Worm (Caenorhabditis elegans) whole organism, late embryonic: ENCODE data around the gene srsx-35.

Experiments
- C08G9.2 ChIP-seq: sonication (generic microtip); optimal IDR thresholded peaks from 2 replicates; lab custom pipeline; 2016; ENCODE audit warnings: mild to moderate bottlenecking, missing genetic modification characterization, moderate library complexity, missing compliant biosample characterization
- K02D7.2 ChIP-seq: sonication (generic microtip); optimal IDR thresholded peaks from 2 replicates; lab custom pipeline; 2017; ENCODE audit warnings: mild to moderate bottlenecking, missing genetic modification characterization, missing compliant biosample characterization
- T23F11.4 ChIP-seq: fragments of 200-800 bp; sonication (Bioruptor generic); optimal IDR thresholded peaks from 2 replicates; lab custom pipeline; 2018; ENCODE audit warnings: mild to moderate bottlenecking, missing genetic modification characterization, missing compliant biosample characterization
- ceh-18 ChIP-seq: sonication (generic microtip); optimal IDR thresholded peaks from 2 replicates; lab custom pipeline; 2016; ENCODE audit warnings: missing genetic modification characterization, missing compliant biosample characterization
- ceh-19 ChIP-seq: fragments of 200-800 bp; sonication (Bioruptor generic); optimal IDR thresholded peaks from 2 replicates; lab custom pipeline; 2018; ENCODE audit warnings: mild to moderate bottlenecking, missing genetic modification characterization, missing compliant biosample characterization
- ceh-22 ChIP-seq: sonication (generic microtip); optimal IDR thresholded peaks from 2 replicates; lab custom pipeline; 2017; ENCODE audit warnings: missing biosample characterization, missing genetic modification characterization
- ceh-30 ChIP-seq: fragments of 150-350 bp; optimal IDR thresholded peaks from 2 replicates; lab custom pipeline; 2014; ENCODE audit warnings: missing biosample characterization, missing genetic modification characterization
- ceh-31 ChIP-seq: sonication (generic microtip); optimal IDR thresholded peaks from 2 replicates; lab custom pipeline; 2016; ENCODE audit warnings: missing genetic modification characterization, missing compliant biosample characterization
- ceh-34 ChIP-seq: sonication (generic microtip); optimal IDR thresholded peaks from 2 replicates; lab custom pipeline; 2016; ENCODE audit warnings: mild to moderate bottlenecking, missing genetic modification characterization, missing compliant biosample characterization
- ceh-45 ChIP-seq: fragments of 200-800 bp; sonication (Bioruptor generic); IDR thresholded peaks from 2 replicates; pipeline ENCODE4 v1.3.6; 2022; ENCODE audit warnings: missing genetic modification reagents, missing genetic modification characterization, missing compliant biosample characterization
- ceh-48 ChIP-seq: sonication (generic microtip); optimal IDR thresholded peaks from 2 replicates; lab custom pipeline; 2016; ENCODE audit warnings: missing genetic modification characterization, inconsistent platforms, missing compliant biosample characterization
- ceh-6 ChIP-seq: fragments of 200-800 bp; sonication (Bioruptor generic); optimal IDR thresholded peaks from 2 replicates; lab custom pipeline; 2018; ENCODE audit warnings: mild to moderate bottlenecking, missing genetic modification characterization, missing compliant biosample characterization
- dve-1 ChIP-seq: sonication (generic microtip); optimal IDR thresholded peaks from 2 replicates; lab custom pipeline; 2017; ENCODE audit warnings: antibody characterized with exemption, mild to moderate bottlenecking, missing genetic modification characterization, missing compliant biosample characterization
- elt-2 ChIP-seq: sonication (generic microtip); optimal IDR thresholded peaks from 2 replicates; lab custom pipeline; 2016; ENCODE audit warnings: missing genetic modification reagents, missing genetic modification characterization, missing compliant biosample characterization
- fkh-6 ChIP-seq: sonication (generic microtip); optimal IDR thresholded peaks from 2 replicates; lab custom pipeline; 2016; ENCODE audit warnings: missing genetic modification characterization, missing compliant biosample characterization
- hlh-15 ChIP-seq: sonication (generic microtip); optimal IDR thresholded peaks from 2 replicates; lab custom pipeline; 2016; ENCODE audit warnings: missing genetic modification characterization, missing compliant biosample characterization
- hlh-30 ChIP-seq: sonication (generic microtip); optimal IDR thresholded peaks from 2 replicates; lab custom pipeline; 2017; ENCODE audit warnings: antibody characterized with exemption, missing genetic modification characterization, missing compliant biosample characterization; ENCODE audit not compliant: insufficient read depth
- lim-6 ChIP-seq: sonication (generic microtip); optimal IDR thresholded peaks from 2 replicates; lab custom pipeline; 2016; ENCODE audit warnings: missing genetic modification characterization, missing compliant biosample characterization
- lin-11 ChIP-seq: fragments of 200-800 bp; sonication (Bioruptor generic); optimal IDR thresholded peaks from 2 replicates; lab custom pipeline; 2018; ENCODE audit warnings: mild to moderate bottlenecking, missing genetic modification characterization, missing compliant biosample characterization
- madf-2 ChIP-seq: sonication (generic microtip); optimal IDR thresholded peaks from 2 replicates; lab custom pipeline; 2017; ENCODE audit warnings: missing genetic modification characterization, missing compliant biosample characterization
- mec-3 ChIP-seq: sonication (generic microtip); optimal IDR thresholded peaks from 2 replicates; lab custom pipeline; 2016; ENCODE audit warnings: borderline replicate concordance, missing genetic modification characterization, missing compliant biosample characterization
- nfya-1 ChIP-seq: sonication (generic microtip); optimal IDR thresholded peaks from 2 replicates; lab custom pipeline; 2017; ENCODE audit warnings: missing genetic modification characterization, mild to moderate bottlenecking, missing compliant biosample characterization, antibody characterized with exemption, moderate library complexity
- odd-2 ChIP-seq: sonication (generic microtip); optimal IDR thresholded peaks from 2 replicates; lab custom pipeline; 2017; ENCODE audit warnings: antibody characterized with exemption, mild to moderate bottlenecking, missing genetic modification characterization, missing compliant biosample characterization
- pag-3 ChIP-seq: sonication (generic microtip); optimal IDR thresholded peaks from 2 replicates; lab custom pipeline; 2016; ENCODE audit warnings: missing compliant biosample characterization, missing genetic modification characterization, borderline replicate concordance
- pat-9 ChIP-seq: fragments of 200-800 bp; sonication (Bioruptor generic); optimal IDR thresholded peaks from 2 replicates; lab custom pipeline; 2018; ENCODE audit warnings: mild to moderate bottlenecking, missing genetic modification characterization, moderate library complexity, missing compliant biosample characterization
- pax-1 ChIP-seq: fragments of 150-350 bp; optimal IDR thresholded peaks from 2 replicates; lab custom pipeline; 2014; ENCODE audit warnings: missing biosample characterization, missing genetic modification characterization
- pqm-1 ChIP-seq: sonication (generic microtip); optimal IDR thresholded peaks from 2 replicates; lab custom pipeline; 2016; ENCODE audit warnings: missing genetic modification characterization, missing compliant biosample characterization
- pros-1 ChIP-seq: fragments of 150-350 bp; optimal IDR thresholded peaks from 2 replicates; lab custom pipeline; 2014; ENCODE audit warnings: missing biosample characterization, missing genetic modification reagents, missing genetic modification characterization
- ref-2 ChIP-seq: sonication (generic microtip); optimal IDR thresholded peaks from 2 replicates; lab custom pipeline; 2016; ENCODE audit warnings: missing genetic modification characterization, missing compliant biosample characterization
- rnt-1 ChIP-seq: sonication (generic microtip); optimal IDR thresholded peaks from 2 replicates; lab custom pipeline; 2016; ENCODE audit warnings: missing genetic modification characterization, missing compliant biosample characterization
- tbx-2 ChIP-seq: sonication (generic microtip); optimal IDR thresholded peaks from 2 replicates; lab custom pipeline; 2016; ENCODE audit warnings: missing genetic modification characterization, missing compliant biosample characterization
- tbx-7 ChIP-seq: sonication (generic microtip); optimal IDR thresholded peaks from 2 replicates; lab custom pipeline; 2016; ENCODE audit warnings: missing genotype, missing genetic modification characterization, missing compliant biosample characterization
- unc-42 ChIP-seq: sonication (generic microtip); optimal IDR thresholded peaks from 2 replicates; lab custom pipeline; 2016; ENCODE audit warnings: missing genotype, missing genetic modification characterization, missing compliant biosample characterization
- unc-55 ChIP-seq: sonication (generic microtip); optimal IDR thresholded peaks from 2 replicates; lab custom pipeline; 2017; ENCODE audit warnings: missing biosample characterization, missing genetic modification reagents, missing genetic modification characterization
- zip-5 ChIP-seq: sonication (generic microtip); optimal IDR thresholded peaks from 2 replicates; lab custom pipeline; 2016; ENCODE audit warnings: missing genetic modification characterization, missing compliant biosample characterization

Gene srsx-35

DNA sequence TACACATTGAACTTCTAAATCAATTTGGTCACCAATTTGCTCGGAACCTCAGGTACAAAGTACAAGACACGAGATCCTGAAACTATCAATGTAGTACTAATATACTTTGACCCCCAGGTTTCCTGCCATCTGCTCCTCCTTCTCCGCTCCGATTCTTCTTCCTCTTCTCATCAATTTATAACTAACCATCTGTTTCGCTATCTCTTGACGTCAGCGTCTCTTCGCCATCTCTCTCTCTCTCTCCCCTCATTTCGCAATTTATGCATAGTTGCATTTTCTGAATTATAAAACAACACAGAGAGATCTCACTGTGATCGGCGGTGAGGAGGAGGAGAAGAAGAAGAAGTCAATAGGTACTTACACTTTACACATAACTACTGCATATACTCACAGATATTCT is 30.5 kb downstream of the srsx-35 start (continued):
- TF ChIP-seq ceh-48 (tag; lab: Kevin White, UChicago) (no peak), hlh-15 (no peak), nfya-1 (tag; lab: Kevin White, UChicago) (peak; percentile 60), ceh-45 (GFP tag; lab: Robert Waterston, UW) (no peak), ceh-19 (GFP tag; lab: Kevin White, UChicago) (no peak)

DNA sequence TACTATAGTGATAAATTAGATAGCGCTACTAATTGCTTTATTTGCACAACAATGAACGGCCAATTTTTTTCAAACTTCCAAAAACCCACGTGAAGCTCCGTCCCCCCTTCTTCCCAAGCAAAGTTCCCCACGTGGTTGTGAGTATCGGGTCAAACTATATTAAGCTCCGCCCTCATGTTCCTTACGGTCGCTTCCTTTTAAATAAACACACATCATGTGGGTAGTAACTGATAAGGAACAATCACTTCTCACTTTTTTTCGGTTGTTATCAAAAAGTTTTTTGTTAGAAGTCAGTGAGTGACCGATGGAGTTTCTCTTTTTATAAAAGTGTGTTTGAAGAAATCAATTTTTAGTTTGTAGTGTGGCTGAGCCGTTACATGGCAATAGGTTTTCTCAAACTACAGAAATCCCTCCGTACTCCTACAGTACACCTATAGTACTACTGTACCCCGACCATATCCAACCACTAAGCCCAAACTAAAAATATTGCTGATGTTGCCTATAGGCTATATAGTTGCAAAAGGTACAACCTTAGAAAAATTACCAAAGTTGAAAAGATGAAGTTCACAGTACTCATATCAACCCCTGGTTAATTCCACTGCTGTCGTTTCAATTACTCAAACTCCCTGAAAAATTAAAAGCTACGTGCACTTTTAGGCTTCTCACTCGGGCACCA is 31.2 kb downstream of the srsx-35 start:
- TF ChIP-seq mec-3 (no peak), ceh-22 (no peak), lin-11 (no peak), elt-2 (tag; lab: Kevin White, UChicago) (peak; percentile 56), C08G9.2 (no peak), lim-6 (no peak), ceh-31 (tag; lab: Kevin White, UChicago) (no peak)
- TF ChIP-seq, all 69 proteins: peak for 1

DNA sequence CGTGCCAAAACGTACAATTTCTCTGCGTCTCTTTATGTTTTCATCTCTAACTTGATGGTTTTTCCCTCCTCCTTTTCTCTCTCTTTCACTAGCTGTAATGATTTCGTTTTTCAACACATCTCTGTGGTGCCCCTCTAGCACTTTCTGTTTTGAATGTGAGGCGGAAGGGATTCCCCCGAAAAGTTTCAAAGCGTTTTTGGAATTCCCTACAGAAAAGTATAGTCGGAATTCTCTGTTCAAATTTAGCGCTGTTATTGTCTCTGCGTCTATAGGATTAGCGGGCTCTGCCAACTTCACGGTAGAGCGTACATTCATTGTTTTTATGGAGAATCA is 31.7 kb downstream of the srsx-35 start:
- TF ChIP-seq fkh-6 (no peak), T23F11.4 (GFP tag; lab: Kevin White, UChicago) (no peak), pax-1 (tag; lab: Kevin White, UChicago) (peak; percentile 55), rnt-1 (tag; lab: Kevin White, UChicago) (peak; percentile 9), unc-42 (tag; lab: Kevin White, UChicago) (peak; percentile 26), madf-2 (no peak), ceh-18 (tag; lab: Kevin White, UChicago) (peak; percentile 69), pros-1 (peak; percentile 31), hlh-30 (tag; lab: Kevin White, UChicago) (peak; percentile 43), zip-5 (tag; lab: Kevin White, UChicago) (no peak), mec-3 (no peak), unc-55 (peak; percentile 65), ceh-30 (peak; percentile 45), ceh-31 (tag; lab: Kevin White, UChicago) (peak; percentile 15), tbx-2 (tag; lab: Kevin White, UChicago) (peak; percentile 25), ref-2 (tag; lab: Kevin White, UChicago) (no peak), K02D7.2 (tag; lab: Kevin White, UChicago) (no peak), pat-9 (tag; lab: Kevin White, UChicago) (peak; percentile 29), ceh-34 (peak; percentile 13), nfya-1 (tag; lab: Kevin White, UChicago) (peak; percentile 24), pqm-1 (tag; lab: Kevin White, UChicago) (no peak)
- TF ChIP-seq, all 69 proteins: peak for 13

DNA sequence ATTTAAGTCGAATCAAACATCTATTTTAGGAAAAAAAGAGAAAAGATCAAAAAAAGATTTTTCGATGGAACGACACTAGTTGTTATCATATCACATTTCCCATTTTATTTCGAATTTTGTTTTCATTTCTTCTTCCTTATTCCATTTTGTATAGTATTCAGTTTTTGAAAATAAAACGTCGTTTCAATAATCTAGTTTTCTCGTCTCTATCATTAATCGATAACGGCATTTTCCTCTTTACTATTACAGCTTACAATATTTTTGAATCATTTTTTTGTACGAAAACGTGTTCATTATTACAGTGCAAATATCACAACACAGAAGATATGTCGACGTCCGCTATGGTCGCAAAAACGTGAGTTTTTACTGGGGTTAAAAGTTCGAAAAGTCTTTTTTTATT is 32.4 kb downstream of the srsx-35 start, which contains the start of gene Y44A6C.1:
Gene Y44A6C.1 (plus strand): TSS at position 301 of the 400 bp plus-strand sequence.
- no peak for TF ChIP-seq T23F11.4 (GFP tag; lab: Kevin White, UChicago)
- no peak for TF ChIP-seq odd-2 (tag; lab: Kevin White, UChicago)
- TF ChIP-seq ceh-6 (GFP tag; lab: Kevin White, UChicago): no peak
- TF ChIP-seq tbx-2 (tag; lab: Kevin White, UChicago): no peak
- no peak for TF ChIP-seq pag-3 (tag; lab: Kevin White, UChicago)
- no peak for TF ChIP-seq pqm-1 (tag; lab: Kevin White, UChicago)
- no peak for TF ChIP-seq ceh-18 (tag; lab: Kevin White, UChicago)

DNA sequence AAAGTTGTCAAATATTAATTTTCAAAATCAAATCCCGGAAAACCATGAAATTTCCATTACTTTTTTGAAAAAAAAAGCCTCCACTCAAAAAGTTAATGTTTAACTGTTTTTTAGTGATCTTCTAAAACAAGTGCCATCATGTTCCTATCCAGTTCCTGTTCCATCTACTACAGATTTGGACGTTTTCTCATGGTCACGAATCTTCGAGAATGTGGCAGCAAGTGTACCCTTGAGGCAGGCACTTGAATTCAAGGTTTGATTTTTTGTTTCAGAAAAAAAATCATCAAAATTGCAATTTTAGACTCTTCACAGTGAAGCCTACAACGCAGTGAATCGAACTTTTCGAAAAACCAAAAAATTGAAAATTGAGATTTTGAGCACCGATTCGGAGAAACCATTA is 33.3 kb downstream of the srsx-35 start:
- TF ChIP-seq tbx-7 (tag; lab: Kevin White, UChicago) (no peak), ceh-18 (tag; lab: Kevin White, UChicago) (no peak), dve-1 (tag; lab: Kevin White, UChicago) (no peak)
